Fruit fly (Drosophila melanogaster) whole organism, prepupa: Measurements from ENCODE around the gene Ccp84Ad.

Source experiments
- Blimp-1 ChIP-seq: fragments of 200-800 bp; sonication (Bioruptor generic); optimal IDR thresholded peaks from 3 replicates; lab custom pipeline; 2017; ENCODE audit warnings: missing biosample characterization, missing genetic modification characterization, mild to moderate bottlenecking, moderate library complexity, missing genetic modification reagents
- CG10669 ChIP-seq: fragments of 200-800 bp; sonication (Bioruptor generic); optimal IDR thresholded peaks from 3 replicates; lab custom pipeline; 2018; ENCODE audit warnings: missing biosample characterization, mild to moderate bottlenecking, missing genetic modification characterization, moderate library complexity
- CG11294 ChIP-seq: fragments of 200-800 bp; sonication (Bioruptor generic); IDR thresholded peaks from 2 replicates; pipeline ENCODE4 v1.3.6; 2022; ENCODE audit warnings: missing biosample characterization, missing genetic modification characterization
- CG11902 ChIP-seq: fragments of 200-800 bp; sonication (Bioruptor generic); optimal IDR thresholded peaks from 3 replicates; lab custom pipeline; 2016; ENCODE audit warnings: missing biosample characterization, missing genetic modification characterization
- CG15336 ChIP-seq: fragments of 200-800 bp; sonication (Bioruptor generic); IDR thresholded peaks from 2 replicates; pipeline ENCODE4 v1.3.6; 2022; ENCODE audit warnings: missing biosample characterization, missing genetic modification characterization
- CG1621 ChIP-seq: fragments of 200-800 bp; sonication (Bioruptor generic); optimal IDR thresholded peaks from 3 replicates; lab custom pipeline; 2018; ENCODE audit warnings: missing biosample characterization, mild to moderate bottlenecking, missing genetic modification characterization
- CG16779 ChIP-seq: fragments of 200-800 bp; sonication (Bioruptor generic); optimal IDR thresholded peaks from 3 replicates; lab custom pipeline; 2017; ENCODE audit warnings: missing biosample characterization, mild to moderate bottlenecking, missing genetic modification characterization
- CG31627 ChIP-seq: fragments of 200-800 bp; sonication (Bioruptor generic); optimal IDR thresholded peaks from 3 replicates; lab custom pipeline; 2016; ENCODE audit warnings: missing biosample characterization, missing genetic modification characterization
- CG32006 ChIP-seq: fragments of 200-800 bp; sonication (Bioruptor generic); optimal IDR thresholded peaks from 3 replicates; lab custom pipeline; 2017; ENCODE audit warnings: missing biosample characterization, mild to moderate bottlenecking, missing genetic modification characterization
- CG34406 ChIP-seq: fragments of 200-800 bp; sonication (Bioruptor generic); optimal IDR thresholded peaks from 3 replicates; lab custom pipeline; 2016; ENCODE audit warnings: missing biosample characterization, missing genetic modification characterization
- CG4318 ChIP-seq: fragments of 200-800 bp; sonication (Bioruptor generic); optimal IDR thresholded peaks from 3 replicates; lab custom pipeline; 2017; ENCODE audit warnings: missing biosample characterization, mild to moderate bottlenecking, missing genetic modification characterization
- CG6163 ChIP-seq: fragments of 200-800 bp; sonication (Bioruptor generic); IDR thresholded peaks from 3 replicates; pipeline ENCODE4 v1.3.6; 2022; ENCODE audit warnings: missing biosample characterization, missing genetic modification characterization
- CG6276 ChIP-seq: fragments of 200-800 bp; sonication (Bioruptor generic); optimal IDR thresholded peaks from 2 replicates; lab custom pipeline; 2017; ENCODE audit warnings: missing biosample characterization, mild to moderate bottlenecking, missing genetic modification characterization
- CG6854 ChIP-seq: fragments of 200-800 bp; sonication (Bioruptor generic); optimal IDR thresholded peaks from 2 replicates; lab custom pipeline; 2017; ENCODE audit warnings: missing biosample characterization, mild to moderate bottlenecking, missing genetic modification characterization
- Eip93F ChIP-seq: fragments of 200-800 bp; sonication (Bioruptor generic); optimal IDR thresholded peaks from 2 replicates; lab custom pipeline; 2016; ENCODE audit warnings: missing biosample characterization, mild to moderate bottlenecking, missing genetic modification characterization
- Gug ChIP-seq: fragments of 200-800 bp; sonication (Bioruptor generic); IDR thresholded peaks from 2 replicates; pipeline ENCODE4 v1.3.6; 2022; ENCODE audit warnings: missing biosample characterization, missing genetic modification characterization
- Hr39 ChIP-seq: fragments of 200-800 bp; sonication (Bioruptor generic); optimal IDR thresholded peaks from 2 replicates; lab custom pipeline; 2016; ENCODE audit warnings: missing biosample characterization, missing genetic modification characterization
- Hr4 ChIP-seq: fragments of 200-800 bp; sonication (Bioruptor generic); optimal IDR thresholded peaks from 3 replicates; lab custom pipeline; 2016; ENCODE audit warnings: missing biosample characterization, missing genetic modification characterization
- Met ChIP-seq: fragments of 200-800 bp; sonication (Bioruptor generic); optimal IDR thresholded peaks from 3 replicates; lab custom pipeline; 2016; ENCODE audit warnings: missing biosample characterization, missing genetic modification characterization
- Smox ChIP-seq: fragments of 200-800 bp; sonication (Bioruptor generic); optimal IDR thresholded peaks from 3 replicates; lab custom pipeline; 2016; ENCODE audit warnings: missing biosample characterization, missing genetic modification characterization
- Sox14 ChIP-seq: fragments of 200-800 bp; sonication (Bioruptor generic); optimal IDR thresholded peaks from 3 replicates; lab custom pipeline; 2016; ENCODE audit warnings: missing biosample characterization, missing genetic modification characterization
- dsx ChIP-seq: fragments of 200-800 bp; optimal IDR thresholded peaks from 3 replicates; lab custom pipeline; 2019; ENCODE audit warnings: missing biosample characterization, mild to moderate bottlenecking, missing genetic modification characterization, moderate library complexity; ENCODE audit not compliant: poor library complexity, severe bottlenecking
- eg ChIP-seq: fragments of 200-800 bp; sonication (Bioruptor generic); IDR thresholded peaks from 3 replicates; pipeline ENCODE4 v1.3.6; 2022; ENCODE audit warnings: missing biosample characterization, missing genetic modification characterization
- fd59A ChIP-seq: fragments of 200-800 bp; sonication (Bioruptor generic); optimal IDR thresholded peaks from 2 replicates; lab custom pipeline; 2017; ENCODE audit warnings: missing biosample characterization, mild to moderate bottlenecking, missing genetic modification characterization, missing genetic modification reagents
- fkh ChIP-seq: fragments of 200-800 bp; sonication (Bioruptor generic); optimal IDR thresholded peaks from 3 replicates; lab custom pipeline; 2017; ENCODE audit warnings: missing biosample characterization, mild to moderate bottlenecking, missing genetic modification characterization, moderate library complexity
- lz ChIP-seq: fragments of 200-800 bp; sonication (Bioruptor generic); optimal IDR thresholded peaks from 3 replicates; lab custom pipeline; 2016; ENCODE audit warnings: missing biosample characterization, missing genetic modification characterization
- net ChIP-seq: fragments of 200-800 bp; sonication (Bioruptor generic); optimal IDR thresholded peaks from 3 replicates; lab custom pipeline; 2016; ENCODE audit warnings: missing biosample characterization, missing genetic modification characterization
- ss ChIP-seq, 2 experiments: fragments of 200-800 bp; sonication (Bioruptor generic); optimal IDR thresholded peaks; 2 replicates in 1 of 2; 3 replicates in 1 of 2; lab custom pipeline; 2017 to 2018; ENCODE audit warnings: mild to moderate bottlenecking in 2 of 2, missing biosample characterization in 2 of 2, missing genetic modification characterization in 2 of 2, moderate library complexity in 1 of 2
- svp ChIP-seq: fragments of 200-800 bp; sonication (Bioruptor generic); peaks from one replicate; lab custom pipeline; 2016; ENCODE audit warnings: missing biosample characterization, missing genetic modification characterization
- topi ChIP-seq: fragments of 200-800 bp; sonication (Bioruptor generic); optimal IDR thresholded peaks from 3 replicates; lab custom pipeline; 2016; ENCODE audit warnings: missing biosample characterization, missing genetic modification characterization
- vri ChIP-seq: fragments of 200-800 bp; sonication (Bioruptor generic); optimal IDR thresholded peaks from 3 replicates; lab custom pipeline; 2016; ENCODE audit warnings: missing biosample characterization, mild to moderate bottlenecking, missing genetic modification characterization

Ccp84Ad gene

DNA sequence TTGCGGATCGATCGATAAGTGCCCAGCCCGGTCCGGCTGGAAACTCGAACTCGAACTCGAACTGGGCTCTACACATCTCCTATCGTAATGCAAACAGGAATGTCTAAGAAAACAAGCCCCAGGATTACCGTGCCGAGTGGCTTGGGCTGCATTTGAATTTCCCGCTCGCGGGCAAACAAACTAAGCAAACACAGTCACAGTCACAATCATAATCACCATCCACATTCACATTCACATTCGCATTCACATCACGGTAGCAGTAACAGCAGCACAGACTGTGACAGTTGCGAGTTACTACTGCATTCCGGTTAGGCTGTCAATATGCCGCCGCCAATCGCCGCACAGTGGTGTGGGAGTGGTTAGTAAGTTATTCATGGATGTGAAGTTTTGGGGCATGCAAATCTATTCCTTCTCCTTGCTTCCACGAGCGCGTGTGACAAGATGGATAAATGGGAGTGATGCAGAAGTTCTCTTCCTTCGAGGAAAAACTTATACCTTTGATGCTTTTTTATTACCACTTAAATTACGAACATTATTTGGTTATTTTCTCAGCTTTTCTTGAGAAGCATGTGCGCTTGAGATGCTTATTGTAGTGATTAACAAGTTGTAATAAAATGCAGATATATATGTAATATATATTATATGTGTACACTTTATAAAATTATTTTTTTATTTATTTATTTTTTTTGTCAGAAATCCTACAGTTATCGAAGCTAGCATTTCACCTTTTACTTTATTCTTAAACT lies 28.0 kb upstream of the Ccp84Ad start (continued):
- TF ChIP-seq ss (GFP tag; optimal IDR thresholded peaks at IDR 0.05; lab: Kevin White, UChicago) (peak in 1 of 2 experiments; percentile 15), CG11902 (GFP tag; lab: Kevin White, UChicago) (no peak), CG4318 (GFP tag; lab: Kevin White, UChicago) (peak; percentile 75), CG16779 (tag; lab: Kevin White, UChicago) (no peak), svp (peak; percentile 54), eg (GFP tag; lab: Robert Waterston, UW) (peak; percentile 26; the same call in 1 of the 3 replicates), Eip93F (no peak), CG32006 (GFP tag; lab: Kevin White, UChicago) (peak; percentile 83), CG31627 (GFP tag; lab: Kevin White, UChicago) (no peak), net (GFP tag; lab: Kevin White, UChicago) (peak; percentile 1), CG1621 (tag; lab: Kevin White, UChicago) (no peak), CG34406 (GFP tag; lab: Kevin White, UChicago) (no peak)

DNA sequence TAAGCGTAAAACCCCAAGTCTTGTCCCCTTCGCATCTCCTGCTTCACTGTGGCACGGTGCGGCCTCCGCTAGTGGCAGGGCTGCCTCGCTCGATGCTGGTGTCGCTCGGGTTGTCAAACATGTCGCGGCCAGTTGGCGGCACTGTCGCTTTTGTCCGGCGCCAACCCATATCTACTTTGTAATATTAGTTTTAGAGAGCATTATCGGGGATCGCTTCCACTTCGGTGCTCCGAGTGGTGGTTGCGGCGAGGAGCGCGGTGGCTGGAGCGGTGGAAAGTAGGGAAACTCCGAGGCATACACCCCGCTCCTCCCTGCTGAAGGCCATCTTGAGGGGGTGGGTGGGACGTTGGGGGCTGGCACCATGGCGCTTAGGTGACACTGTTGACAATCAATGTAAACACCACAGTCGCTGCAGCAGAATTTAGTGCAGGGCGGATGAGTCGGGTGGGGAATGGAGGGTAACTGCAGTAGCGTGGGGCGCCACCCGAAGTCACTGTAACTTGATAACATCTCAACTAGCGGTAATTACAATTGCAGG lies 27.3 kb upstream of the Ccp84Ad start:
- TF ChIP-seq eg (GFP tag; lab: Robert Waterston, UW) (no peak), CG11294 (GFP tag; lab: Robert Waterston, UW) (peak; percentile 11; the same call in 1 of the 2 replicates), Hr4 (GFP tag; lab: Kevin White, UChicago) (peak; percentile 25), CG15336 (no peak), fkh (peak; percentile 87), Sox14 (GFP tag; lab: Kevin White, UChicago) (no peak), CG6276 (GFP tag; lab: Kevin White, UChicago) (peak; percentile 23), Smox (GFP tag; lab: Kevin White, UChicago) (no peak), ss (GFP tag; optimal IDR thresholded peaks at IDR 0.05; lab: Kevin White, UChicago) (no peak), lz (GFP tag; lab: Kevin White, UChicago) (no peak), dsx (GFP tag; lab: Kevin White, UChicago) (peak; percentile 50), topi (no peak), Hr39 (GFP tag; lab: Kevin White, UChicago) (no peak), CG1621 (tag; lab: Kevin White, UChicago) (no peak)

DNA sequence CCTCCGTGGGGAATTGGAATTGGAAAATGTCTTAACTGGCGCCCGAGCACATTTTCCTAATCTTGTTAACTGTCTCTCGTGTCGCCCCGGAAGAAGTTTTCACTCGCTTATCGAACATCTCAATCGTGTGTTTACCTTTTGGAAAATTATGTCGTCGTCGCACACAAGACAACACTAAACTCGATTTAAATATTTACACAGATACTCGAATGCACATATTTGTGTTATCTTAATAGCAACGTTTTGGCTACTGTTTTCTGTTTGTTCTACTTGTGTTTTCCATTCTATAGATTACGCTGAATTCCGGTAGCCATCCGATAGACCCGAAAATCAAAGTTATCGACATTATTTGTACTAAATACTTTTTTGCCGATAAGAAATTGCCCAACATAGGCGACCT lies 25.3 kb upstream of the Ccp84Ad start:
- no peak for TF ChIP-seq Gug (GFP tag; lab: Robert Waterston, UW)
- peak; percentile 88 for TF ChIP-seq fkh

dm6 chr3R:6668234-6668633 lies 24.3 kb upstream of the Ccp84Ad start:
- no peak for TF ChIP-seq CG10669 (GFP tag; lab: Kevin White, UChicago)
- no peak for TF ChIP-seq CG11294 (GFP tag; lab: Robert Waterston, UW)
- no peak for TF ChIP-seq Hr4 (GFP tag; lab: Kevin White, UChicago)
- no peak for TF ChIP-seq CG16779 (tag; lab: Kevin White, UChicago)
- no peak for TF ChIP-seq Hr39 (GFP tag; lab: Kevin White, UChicago)
- no peak for TF ChIP-seq topi
- TF ChIP-seq vri (GFP tag; lab: Kevin White, UChicago): no peak
- TF ChIP-seq fd59A (GFP tag; lab: Kevin White, UChicago): no peak
- no peak for TF ChIP-seq CG11902 (GFP tag; lab: Kevin White, UChicago)
- no peak for TF ChIP-seq Blimp-1 (GFP tag; lab: Kevin White, UChicago)
- no peak for TF ChIP-seq CG6163 (GFP tag; lab: Robert Waterston, UW)
- no peak for TF ChIP-seq CG1621 (tag; lab: Kevin White, UChicago)
- no peak for TF ChIP-seq CG34406 (GFP tag; lab: Kevin White, UChicago)
- TF ChIP-seq eg (GFP tag; lab: Robert Waterston, UW): no peak
- no peak for TF ChIP-seq CG6854 (GFP tag; lab: Kevin White, UChicago)
- no peak for TF ChIP-seq ss (GFP tag; optimal IDR thresholded peaks at IDR 0.05; lab: Kevin White, UChicago)
- no peak for TF ChIP-seq Met (GFP tag; lab: Kevin White, UChicago)
